ENCODE assay signal across 1 fruit fly cellular context in the genomic region with DNA sequence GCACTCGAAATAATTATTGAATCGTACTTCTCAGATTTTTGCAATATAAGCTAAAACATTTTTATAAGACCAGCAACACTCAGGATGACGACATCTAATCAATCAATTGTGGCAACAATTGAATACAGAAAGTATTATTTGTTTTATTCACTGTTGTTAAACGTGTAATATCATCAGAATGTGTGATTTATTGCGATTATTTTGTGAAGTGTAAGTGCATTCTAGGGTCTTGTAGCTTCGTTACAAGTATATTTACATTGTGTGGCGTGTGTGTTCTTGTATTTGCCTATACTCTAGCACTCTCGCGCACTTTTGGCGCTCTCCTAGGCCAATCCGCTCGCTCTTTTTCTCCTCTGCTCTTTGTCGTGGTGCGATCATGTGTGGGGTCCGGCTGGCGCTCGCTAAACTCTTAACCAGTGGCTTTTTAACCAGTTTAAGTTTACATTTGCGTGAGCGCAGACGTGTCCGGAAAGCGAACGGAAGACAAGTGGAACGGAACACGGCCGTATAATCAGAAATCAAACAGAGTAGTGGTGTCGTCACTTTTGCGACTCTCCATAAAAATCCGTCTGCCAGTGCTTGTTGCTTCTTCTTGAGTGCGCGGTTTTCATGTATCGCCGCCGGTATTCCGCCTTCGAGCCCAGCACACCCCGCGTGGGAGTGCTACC.
A peak's percentile ranks its signal among the peaks of the same experiment; 100 is the strongest.
TF ChIP-seq lines count a peak whose summit lies in the region.

No protein-coding gene starts in this region.

TF ChIP-seq in whole organism, embryonic, 481 proteins besides CTCF, POLR2A, EP300 and RAD21 (continued from another document and continues in another):
- TF ChIP-seq Nf-YA (GFP tag; IDR thresholded peaks at IDR 0.05; lab: Robert Waterston, UW) = peak; percentile 70; the same call in 1 of the 2 replicates
- peak; percentile 53; the same call in 2 of the 3 replicates for TF ChIP-seq ken (GFP tag; IDR thresholded peaks at IDR 0.05; lab: Robert Waterston, UW)
- peak; percentile 22 for TF ChIP-seq ac (GFP tag; optimal IDR thresholded peaks at IDR 0.05; lab: Kevin White, UChicago)
- TF ChIP-seq CG4617 (GFP tag; optimal IDR thresholded peaks at IDR 0.05; lab: Kevin White, UChicago; ENCODE audit: borderline replicate concordance) = peak; percentile 29
- TF ChIP-seq CG9876 (GFP tag; optimal IDR thresholded peaks at IDR 0.05; lab: Kevin White, UChicago) = peak; percentile 51
- TF ChIP-seq CG15479 (GFP tag; optimal IDR thresholded peaks at IDR 0.05; lab: Kevin White, UChicago) = no peak
- no peak for TF ChIP-seq CG6791 (GFP tag; IDR thresholded peaks at IDR 0.05; lab: Robert Waterston, UW; ENCODE audit: partially characterized antibody)
- TF ChIP-seq ttk (GFP tag; IDR thresholded peaks at IDR 0.05; lab: Robert Waterston, UW) = peak; percentile 78
- peak; percentile 92 for TF ChIP-seq ATbp (GFP tag; optimal IDR thresholded peaks at IDR 0.05; lab: Kevin White, UChicago)
- peak; percentile 70 for TF ChIP-seq CG8281 (tag; optimal IDR thresholded peaks at IDR 0.05; lab: Kevin White, UChicago)
- peak; percentile 90 for TF ChIP-seq CG12391 (tag; optimal IDR thresholded peaks at IDR 0.05; lab: Kevin White, UChicago)
- peak; percentile 86 for TF ChIP-seq CG17186 (GFP tag; optimal IDR thresholded peaks at IDR 0.05; lab: Kevin White, UChicago)
- peak; percentile 80 for TF ChIP-seq bcd (GFP tag; optimal IDR thresholded peaks at IDR 0.05; lab: Kevin White, UChicago)
- TF ChIP-seq Bgb (GFP tag; IDR thresholded peaks at IDR 0.05; lab: Robert Waterston, UW; ENCODE audit: partially characterized antibody) = peak; percentile 58; the same call in 1 of the 2 replicates
- TF ChIP-seq CG5180 (GFP tag; optimal IDR thresholded peaks at IDR 0.05; lab: Kevin White, UChicago) = peak; percentile 55
- no peak for TF ChIP-seq Dip2 (GFP tag; IDR thresholded peaks at IDR 0.05; lab: Robert Waterston, UW)
- no peak for TF ChIP-seq CG9215 (GFP tag; IDR thresholded peaks at IDR 0.05; lab: Robert Waterston, UW)
- peak; percentile 89 for TF ChIP-seq CG8388 (GFP tag; optimal IDR thresholded peaks at IDR 0.05; lab: Kevin White, UChicago)
- TF ChIP-seq pfk (GFP tag; optimal IDR thresholded peaks at IDR 0.05; lab: Kevin White, UChicago) = peak; percentile 92
- TF ChIP-seq insv (GFP tag; optimal IDR thresholded peaks at IDR 0.05; lab: Kevin White, UChicago) = no peak
- TF ChIP-seq Gug (GFP tag; IDR thresholded peaks at IDR 0.05; lab: Robert Waterston, UW) = peak; percentile 73; the same call in 3 of the 4 replicates
- peak; percentile 83 for TF ChIP-seq croc (GFP tag; conservative IDR thresholded peaks at IDR 0.05; lab: Robert Waterston, UW)
- TF ChIP-seq gcm (GFP tag; optimal IDR thresholded peaks at IDR 0.05; lab: Kevin White, UChicago) = peak; percentile 83
- TF ChIP-seq HLH4C (GFP tag; IDR thresholded peaks at IDR 0.05; lab: Robert Waterston, UW; ENCODE audit: partially characterized antibody) = no peak
- TF ChIP-seq BEAF-32 (GFP tag; optimal IDR thresholded peaks at IDR 0.05; lab: Kevin White, UChicago) = no peak
- TF ChIP-seq Xbp1 (GFP tag; optimal IDR thresholded peaks at IDR 0.05; lab: Kevin White, UChicago) = peak; percentile 86
- peak; percentile 52 for TF ChIP-seq pho (GFP tag; optimal IDR thresholded peaks at IDR 0.05; lab: Kevin White, UChicago)
- peak; percentile 61 for TF ChIP-seq repo (GFP tag; optimal IDR thresholded peaks at IDR 0.05; lab: Kevin White, UChicago)
- TF ChIP-seq Sry-δ (GFP tag; optimal IDR thresholded peaks at IDR 0.05; lab: Kevin White, UChicago) = peak; percentile 37
- peak; percentile 68; the same call in 1 of the 2 replicates for TF ChIP-seq gt (GFP tag; IDR thresholded peaks at IDR 0.05; lab: Robert Waterston, UW)
- peak; percentile 61 for TF ChIP-seq Six4 (GFP tag; optimal IDR thresholded peaks at IDR 0.05; lab: Kevin White, UChicago)
- peak; percentile 79; the same call in 2 of the 3 replicates for TF ChIP-seq z (GFP tag; IDR thresholded peaks at IDR 0.05; lab: Robert Waterston, UW)
- peak; percentile 62 for TF ChIP-seq zen (tag; optimal IDR thresholded peaks at IDR 0.05; lab: Kevin White, UChicago)
- peak; percentile 62 for TF ChIP-seq stc (GFP tag; IDR thresholded peaks at IDR 0.05; lab: Robert Waterston, UW)
- TF ChIP-seq pzg (GFP tag; optimal IDR thresholded peaks at IDR 0.05; lab: Kevin White, UChicago) = no peak
- TF ChIP-seq CG12942 (GFP tag; optimal IDR thresholded peaks at IDR 0.05; lab: Kevin White, UChicago) = peak; percentile 60
- peak; percentile 76 for TF ChIP-seq Chrac-16 (GFP tag; optimal IDR thresholded peaks at IDR 0.05; lab: Kevin White, UChicago)
- peak; percentile 81 for TF ChIP-seq CG13775 (GFP tag; optimal IDR thresholded peaks at IDR 0.05; lab: Kevin White, UChicago)
- TF ChIP-seq CG1603 (tag; optimal IDR thresholded peaks at IDR 0.05; lab: Kevin White, UChicago) = peak; percentile 95
- peak; percentile 67 for TF ChIP-seq CG3281 (GFP tag; optimal IDR thresholded peaks at IDR 0.05; lab: Kevin White, UChicago)
- 0 out of 2 replicates have a peak, but pooled peaks have one; percentile 35 for TF ChIP-seq Gsc (GFP tag; IDR thresholded peaks at IDR 0.05; lab: Robert Waterston, UW)
- TF ChIP-seq org-1 (GFP tag; optimal IDR thresholded peaks at IDR 0.05; lab: Kevin White, UChicago) = peak; percentile 88
- TF ChIP-seq HmgD (GFP tag; optimal IDR thresholded peaks at IDR 0.05; lab: Kevin White, UChicago) = no peak
- no peak for TF ChIP-seq C15 (GFP tag; IDR thresholded peaks at IDR 0.05; lab: Robert Waterston, UW)
- no peak for TF ChIP-seq lov (optimal IDR thresholded peaks at IDR 0.05; lab: Kevin White, UChicago)
- no peak for TF ChIP-seq lov (GFP tag; IDR thresholded peaks at IDR 0.05; lab: Robert Waterston, UW)
- TF ChIP-seq CG18619 (GFP tag; optimal IDR thresholded peaks at IDR 0.05; lab: Kevin White, UChicago) = peak; percentile 72
- peak; percentile 80 for TF ChIP-seq her (GFP tag; optimal IDR thresholded peaks at IDR 0.05; lab: Kevin White, UChicago)
- TF ChIP-seq CG6689 (GFP tag; IDR thresholded peaks at IDR 0.05; lab: Robert Waterston, UW) = peak; percentile 87
- no peak for TF ChIP-seq CG2889 (GFP tag; IDR thresholded peaks at IDR 0.05; lab: Robert Waterston, UW)
- TF ChIP-seq CrebB (tag; optimal IDR thresholded peaks at IDR 0.05; lab: Kevin White, UChicago) = peak; percentile 65
- peak; percentile 91 for TF ChIP-seq Blimp-1 (GFP tag; optimal IDR thresholded peaks at IDR 0.05; lab: Kevin White, UChicago)
- peak; percentile 59 for TF ChIP-seq CG2120 (GFP tag; optimal IDR thresholded peaks at IDR 0.05; lab: Kevin White, UChicago)
- peak; percentile 53 for TF ChIP-seq CG14441 (GFP tag; IDR thresholded peaks at IDR 0.05; lab: Robert Waterston, UW)
- peak; percentile 21; the same call in 1 of the 3 replicates for TF ChIP-seq CG2199 (GFP tag; IDR thresholded peaks at IDR 0.05; lab: Robert Waterston, UW)
- peak; percentile 90 for TF ChIP-seq CG17359 (tag; optimal IDR thresholded peaks at IDR 0.05; lab: Kevin White, UChicago)
- peak; percentile 62 for TF ChIP-seq CG12071 (GFP tag; optimal IDR thresholded peaks at IDR 0.05; lab: Kevin White, UChicago)
- TF ChIP-seq Lhr (GFP tag; optimal IDR thresholded peaks at IDR 0.05; lab: Kevin White, UChicago) = peak; percentile 75
- TF ChIP-seq MBD-R2 (GFP tag; IDR thresholded peaks at IDR 0.05; lab: Robert Waterston, UW) = no peak
- no peak for TF ChIP-seq hb (GFP tag; IDR thresholded peaks at IDR 0.05; lab: Robert Waterston, UW; ENCODE audit: partially characterized antibody)
- TF ChIP-seq slbo (GFP tag; IDR thresholded peaks at IDR 0.05; lab: Robert Waterston, UW) = peak; percentile 45; the same call in 1 of the 2 replicates
- TF ChIP-seq PHDP (tag; optimal IDR thresholded peaks at IDR 0.05; lab: Kevin White, UChicago) = peak; percentile 88
- TF ChIP-seq Dref (GFP tag; IDR thresholded peaks at IDR 0.05; lab: Robert Waterston, UW) = no peak
- peak; percentile 87 for TF ChIP-seq dysf (GFP tag; IDR thresholded peaks at IDR 0.05; lab: Robert Waterston, UW)
- peak; percentile 77 for TF ChIP-seq tgo (GFP tag; IDR thresholded peaks at IDR 0.05; lab: Robert Waterston, UW)
- peak; percentile 59 for TF ChIP-seq sd (tag; optimal IDR thresholded peaks at IDR 0.05; lab: Kevin White, UChicago)
- peak; percentile 84 for TF ChIP-seq CG5245 (GFP tag; optimal IDR thresholded peaks at IDR 0.05; lab: Kevin White, UChicago)
- TF ChIP-seq CG13287 (GFP tag; IDR thresholded peaks at IDR 0.05; lab: Robert Waterston, UW; ENCODE audit: partially characterized antibody) = peak; percentile 50; the same call in 1 of the 2 replicates
- peak; percentile 47; the same call in 1 of the 2 replicates for TF ChIP-seq CG10959 (GFP tag; IDR thresholded peaks at IDR 0.05; lab: Robert Waterston, UW)
- peak; percentile 45 for TF ChIP-seq CG4282 (GFP tag; optimal IDR thresholded peaks at IDR 0.05; lab: Kevin White, UChicago)
- TF ChIP-seq sqz (GFP tag; optimal IDR thresholded peaks at IDR 0.05; lab: Kevin White, UChicago) = peak; percentile 37
- TF ChIP-seq CG12769 (tag; optimal IDR thresholded peaks at IDR 0.05; lab: Kevin White, UChicago) = peak; percentile 79
- TF ChIP-seq CG42726 (GFP tag; IDR thresholded peaks at IDR 0.05; lab: Robert Waterston, UW; ENCODE audit: partially characterized antibody) = no peak
- no peak for TF ChIP-seq B-H2 (GFP tag; optimal IDR thresholded peaks at IDR 0.05; lab: Kevin White, UChicago)
- TF ChIP-seq CG6654 (GFP tag; optimal IDR thresholded peaks at IDR 0.05; lab: Kevin White, UChicago) = peak; percentile 81
- TF ChIP-seq D19A (tag; optimal IDR thresholded peaks at IDR 0.05; lab: Kevin White, UChicago) = peak; percentile 90
- TF ChIP-seq CG10431 (GFP tag; optimal IDR thresholded peaks at IDR 0.05; lab: Kevin White, UChicago) = peak; percentile 65
- TF ChIP-seq sima (GFP tag; optimal IDR thresholded peaks at IDR 0.05; lab: Kevin White, UChicago) = peak; percentile 72
- peak; percentile 55 for TF ChIP-seq eyg (GFP tag; optimal IDR thresholded peaks at IDR 0.05; lab: Kevin White, UChicago)
- TF ChIP-seq CG4404 (GFP tag; IDR thresholded peaks at IDR 0.05; lab: Robert Waterston, UW) = peak; percentile 46; the same call in 1 of the 2 replicates
- TF ChIP-seq trem (tag; optimal IDR thresholded peaks at IDR 0.05; lab: Kevin White, UChicago) = peak; percentile 88
- peak; percentile 85 for TF ChIP-seq shn (GFP tag; optimal IDR thresholded peaks at IDR 0.05; lab: Kevin White, UChicago)
- TF ChIP-seq CG1024 (GFP tag; IDR thresholded peaks at IDR 0.05; lab: Robert Waterston, UW) = peak; percentile 55
- no peak for TF ChIP-seq abd-A (tag; optimal IDR thresholded peaks at IDR 0.05; lab: Kevin White, UChicago)
- peak; percentile 77 for TF ChIP-seq Xrp1 (GFP tag; IDR thresholded peaks at IDR 0.05; lab: Robert Waterston, UW)
- TF ChIP-seq Hmr (GFP tag; optimal IDR thresholded peaks at IDR 0.05; lab: Kevin White, UChicago) = peak; percentile 70
- TF ChIP-seq Ssrp (tag; optimal IDR thresholded peaks at IDR 0.05; lab: Kevin White, UChicago) = peak; percentile 90
- TF ChIP-seq CG32772 (GFP tag; IDR thresholded peaks at IDR 0.05; lab: Robert Waterston, UW) = peak; percentile 71
- peak; percentile 39 for TF ChIP-seq kah (GFP tag; optimal IDR thresholded peaks at IDR 0.05; lab: Kevin White, UChicago)
- peak; percentile 67 for TF ChIP-seq CG18599 (GFP tag; optimal IDR thresholded peaks at IDR 0.05; lab: Kevin White, UChicago)
- peak; percentile 90 for TF ChIP-seq CG30403 (GFP tag; optimal IDR thresholded peaks at IDR 0.05; lab: Kevin White, UChicago)
- peak; percentile 35 for TF ChIP-seq luna (GFP tag; optimal IDR thresholded peaks at IDR 0.05; lab: Kevin White, UChicago)
- no peak for TF ChIP-seq Sin3A (optimal IDR thresholded peaks at IDR 0.05; lab: Kevin White, UChicago)
- TF ChIP-seq knrl (GFP tag; IDR thresholded peaks at IDR 0.05; lab: Robert Waterston, UW; ENCODE audit: partially characterized antibody) = no peak
- peak; percentile 41 for TF ChIP-seq Dip3 (GFP tag; optimal IDR thresholded peaks at IDR 0.05; lab: Kevin White, UChicago)
- TF ChIP-seq CG11560 (tag; IDR thresholded peaks at IDR 0.05; lab: Robert Waterston, UW) = no peak
- TF ChIP-seq psq (GFP tag; optimal IDR thresholded peaks at IDR 0.05; lab: Kevin White, UChicago) = peak; percentile 27
- TF ChIP-seq Poxn (GFP tag; IDR thresholded peaks at IDR 0.05; lab: Robert Waterston, UW) = no peak
- TF ChIP-seq E2f2 (GFP tag; IDR thresholded peaks at IDR 0.05; lab: Robert Waterston, UW) = no peak
- peak; percentile 51; the same call in 1 of the 2 replicates for TF ChIP-seq CG14667 (GFP tag; IDR thresholded peaks at IDR 0.05; lab: Robert Waterston, UW)
- peak; percentile 82 for TF ChIP-seq pum (GFP tag; optimal IDR thresholded peaks at IDR 0.05; lab: Kevin White, UChicago)
- peak; percentile 75 for TF ChIP-seq Fer1 (GFP tag; optimal IDR thresholded peaks at IDR 0.05; lab: Kevin White, UChicago)
- peak; percentile 78 for TF ChIP-seq CG10267 (tag; optimal IDR thresholded peaks at IDR 0.05; lab: Kevin White, UChicago)
- TF ChIP-seq CG7839 (tag; optimal IDR thresholded peaks at IDR 0.05; lab: Kevin White, UChicago) = peak; percentile 89
- TF ChIP-seq CG11696 (GFP tag; IDR thresholded peaks at IDR 0.05; lab: Robert Waterston, UW) = 0 out of 2 replicates have a peak, but pooled peaks have one; percentile 39
- peak; percentile 85 for TF ChIP-seq jumu (GFP tag; optimal IDR thresholded peaks at IDR 0.05; lab: Kevin White, UChicago)
- TF ChIP-seq tup (GFP tag; optimal IDR thresholded peaks at IDR 0.05; lab: Kevin White, UChicago) = peak; percentile 29
- TF ChIP-seq CG8478 (optimal IDR thresholded peaks at IDR 0.05; lab: Kevin White, UChicago) = no peak
- TF ChIP-seq CG15269 (tag; optimal IDR thresholded peaks at IDR 0.05; lab: Kevin White, UChicago) = peak; percentile 81
- TF ChIP-seq CG17328 (GFP tag; IDR thresholded peaks at IDR 0.05; lab: Robert Waterston, UW) = peak; percentile 61
- TF ChIP-seq BtbVII (GFP tag; optimal IDR thresholded peaks at IDR 0.05; lab: Kevin White, UChicago) = peak; percentile 63
- TF ChIP-seq CG11247 (GFP tag; IDR thresholded peaks at IDR 0.05; lab: Robert Waterston, UW) = peak; percentile 12; the same call in 1 of the 2 replicates
- no peak for TF ChIP-seq MTF-1 (GFP tag; optimal IDR thresholded peaks at IDR 0.05; lab: Kevin White, UChicago; ENCODE audit: borderline replicate concordance)
- TF ChIP-seq bigmax (GFP tag; optimal IDR thresholded peaks at IDR 0.05; lab: Kevin White, UChicago) = no peak
- TF ChIP-seq slou (GFP tag; optimal IDR thresholded peaks at IDR 0.05; lab: Kevin White, UChicago) = peak; percentile 33
- TF ChIP-seq jigr1 (GFP tag; IDR thresholded peaks at IDR 0.05; lab: Robert Waterston, UW) = peak; percentile 53; the same call in 1 of the 3 replicates
- peak; percentile 85 for TF ChIP-seq HLH3B (GFP tag; IDR thresholded peaks at IDR 0.05; lab: Robert Waterston, UW)
- TF ChIP-seq CG13424 (tag; optimal IDR thresholded peaks at IDR 0.05; lab: Kevin White, UChicago) = peak; percentile 90
- peak; percentile 25 for TF ChIP-seq CG12299 (tag; optimal IDR thresholded peaks at IDR 0.05; lab: Kevin White, UChicago)
- TF ChIP-seq CG14710 (tag; optimal IDR thresholded peaks at IDR 0.05; lab: Kevin White, UChicago) = peak; percentile 81
